Fruit fly (Drosophila melanogaster) whole organism, prepupa: ENCODE measurements around the gene CG8043.

Source experiments
- Blimp-1 ChIP-seq: fragments of 200-800 bp; sonication (Bioruptor generic); optimal IDR thresholded peaks from 3 replicates; lab custom pipeline; 2017; ENCODE audit warnings: missing biosample characterization, missing genetic modification characterization, mild to moderate bottlenecking, moderate library complexity, missing genetic modification reagents
- CG10631 ChIP-seq: fragments of 200-800 bp; sonication (Bioruptor generic); optimal IDR thresholded peaks from 2 replicates; lab custom pipeline; 2016; ENCODE audit warnings: missing biosample characterization, missing genetic modification characterization
- CG10669 ChIP-seq: fragments of 200-800 bp; sonication (Bioruptor generic); optimal IDR thresholded peaks from 3 replicates; lab custom pipeline; 2018; ENCODE audit warnings: missing biosample characterization, mild to moderate bottlenecking, missing genetic modification characterization, moderate library complexity
- CG11294 ChIP-seq: fragments of 200-800 bp; sonication (Bioruptor generic); IDR thresholded peaks from 2 replicates; pipeline ENCODE4 v1.3.6; 2022; ENCODE audit warnings: missing biosample characterization, missing genetic modification characterization
- CG11762 ChIP-seq: fragments of 200-800 bp; sonication (Bioruptor generic); optimal IDR thresholded peaks from 3 replicates; lab custom pipeline; 2016; ENCODE audit warnings: missing biosample characterization, missing genetic modification characterization; ENCODE audit not compliant: insufficient read depth
- CG15336 ChIP-seq: fragments of 200-800 bp; sonication (Bioruptor generic); IDR thresholded peaks from 2 replicates; pipeline ENCODE4 v1.3.6; 2022; ENCODE audit warnings: missing biosample characterization, missing genetic modification characterization
- CG16779 ChIP-seq: fragments of 200-800 bp; sonication (Bioruptor generic); optimal IDR thresholded peaks from 3 replicates; lab custom pipeline; 2017; ENCODE audit warnings: missing biosample characterization, mild to moderate bottlenecking, missing genetic modification characterization
- CG3032 ChIP-seq: fragments of 200-800 bp; optimal IDR thresholded peaks from 2 replicates; lab custom pipeline; 2019; ENCODE audit warnings: missing biosample characterization, mild to moderate bottlenecking, missing genetic modification characterization, moderate library complexity
- CG31627 ChIP-seq: fragments of 200-800 bp; sonication (Bioruptor generic); optimal IDR thresholded peaks from 3 replicates; lab custom pipeline; 2016; ENCODE audit warnings: missing biosample characterization, missing genetic modification characterization
- CG34406 ChIP-seq: fragments of 200-800 bp; sonication (Bioruptor generic); optimal IDR thresholded peaks from 3 replicates; lab custom pipeline; 2016; ENCODE audit warnings: missing biosample characterization, missing genetic modification characterization
- CG3919 ChIP-seq: fragments of 200-800 bp; sonication (Bioruptor generic); optimal IDR thresholded peaks from 3 replicates; lab custom pipeline; 2016; ENCODE audit warnings: missing biosample characterization, missing genetic modification characterization
- CG4318 ChIP-seq: fragments of 200-800 bp; sonication (Bioruptor generic); optimal IDR thresholded peaks from 3 replicates; lab custom pipeline; 2017; ENCODE audit warnings: missing biosample characterization, mild to moderate bottlenecking, missing genetic modification characterization
- CG6163 ChIP-seq: fragments of 200-800 bp; sonication (Bioruptor generic); IDR thresholded peaks from 3 replicates; pipeline ENCODE4 v1.3.6; 2022; ENCODE audit warnings: missing biosample characterization, missing genetic modification characterization
- CG6276 ChIP-seq: fragments of 200-800 bp; sonication (Bioruptor generic); optimal IDR thresholded peaks from 2 replicates; lab custom pipeline; 2017; ENCODE audit warnings: missing biosample characterization, mild to moderate bottlenecking, missing genetic modification characterization
- CG6792 ChIP-seq: fragments of 200-800 bp; sonication (Bioruptor generic); optimal IDR thresholded peaks from 3 replicates; lab custom pipeline; 2016; ENCODE audit warnings: missing biosample characterization, missing genetic modification characterization
- CG6808 ChIP-seq: fragments of 200-800 bp; sonication (Bioruptor generic); optimal IDR thresholded peaks from 3 replicates; lab custom pipeline; 2017; ENCODE audit warnings: missing biosample characterization, missing genetic modification characterization, mild to moderate bottlenecking, moderate library complexity, missing genetic modification reagents
- CG6854 ChIP-seq: fragments of 200-800 bp; sonication (Bioruptor generic); optimal IDR thresholded peaks from 2 replicates; lab custom pipeline; 2017; ENCODE audit warnings: missing biosample characterization, mild to moderate bottlenecking, missing genetic modification characterization
- CG7368 ChIP-seq: fragments of 200-800 bp; sonication (Bioruptor generic); optimal IDR thresholded peaks from 3 replicates; lab custom pipeline; 2016; ENCODE audit warnings: missing biosample characterization, missing genetic modification characterization
- CG8119 ChIP-seq: fragments of 200-800 bp; sonication (Bioruptor generic); IDR thresholded peaks from 3 replicates; pipeline ENCODE4 v1.3.6; 2022; ENCODE audit warnings: missing biosample characterization, missing genetic modification characterization
- CG8319 ChIP-seq: fragments of 200-800 bp; sonication (Bioruptor generic); optimal IDR thresholded peaks from 3 replicates; lab custom pipeline; 2016; ENCODE audit warnings: missing biosample characterization, missing genetic modification characterization
- Eip75B ChIP-seq: fragments of 200-800 bp; sonication (Bioruptor generic); optimal IDR thresholded peaks from 3 replicates; lab custom pipeline; 2016; ENCODE audit warnings: missing biosample characterization, missing genetic modification characterization
- Eip78C ChIP-seq: fragments of 200-800 bp; sonication (Bioruptor generic); peaks from one replicate; lab custom pipeline; 2016; ENCODE audit warnings: missing biosample characterization, missing genetic modification characterization
- Eip93F ChIP-seq: fragments of 200-800 bp; sonication (Bioruptor generic); optimal IDR thresholded peaks from 2 replicates; lab custom pipeline; 2016; ENCODE audit warnings: missing biosample characterization, mild to moderate bottlenecking, missing genetic modification characterization
- Hr38 ChIP-seq: sonication (Bioruptor generic); optimal IDR thresholded peaks from 2 replicates; lab custom pipeline; 2016; ENCODE audit warnings: missing biosample characterization, missing genetic modification characterization
- Hr39 ChIP-seq: fragments of 200-800 bp; sonication (Bioruptor generic); optimal IDR thresholded peaks from 2 replicates; lab custom pipeline; 2016; ENCODE audit warnings: missing biosample characterization, missing genetic modification characterization
- Hr4 ChIP-seq: fragments of 200-800 bp; sonication (Bioruptor generic); optimal IDR thresholded peaks from 3 replicates; lab custom pipeline; 2016; ENCODE audit warnings: missing biosample characterization, missing genetic modification characterization
- Lpt ChIP-seq: fragments of 200-800 bp; sonication (Bioruptor generic); optimal IDR thresholded peaks from 3 replicates; lab custom pipeline; 2016; ENCODE audit warnings: missing biosample characterization, missing genetic modification characterization
- OdsH ChIP-seq: fragments of 200-800 bp; sonication (Bioruptor generic); optimal IDR thresholded peaks from 3 replicates; lab custom pipeline; 2016; ENCODE audit warnings: missing biosample characterization, missing genetic modification characterization
- Smox ChIP-seq: fragments of 200-800 bp; sonication (Bioruptor generic); optimal IDR thresholded peaks from 3 replicates; lab custom pipeline; 2016; ENCODE audit warnings: missing biosample characterization, missing genetic modification characterization
- Sox102F ChIP-seq: fragments of 200-800 bp; sonication (Bioruptor generic); optimal IDR thresholded peaks from 2 replicates; lab custom pipeline; 2016; ENCODE audit warnings: missing biosample characterization, mild to moderate bottlenecking, missing genetic modification characterization
- Sox14 ChIP-seq: fragments of 200-800 bp; sonication (Bioruptor generic); optimal IDR thresholded peaks from 3 replicates; lab custom pipeline; 2016; ENCODE audit warnings: missing biosample characterization, missing genetic modification characterization
- Sox15 ChIP-seq: fragments of 200-800 bp; sonication (Bioruptor generic); optimal IDR thresholded peaks from 3 replicates; lab custom pipeline; 2016; ENCODE audit warnings: missing biosample characterization, missing genetic modification characterization
- acj6 ChIP-seq: fragments of 200-800 bp; sonication (Bioruptor generic); optimal IDR thresholded peaks from 3 replicates; lab custom pipeline; 2016; ENCODE audit warnings: missing biosample characterization, missing genetic modification characterization
- dac ChIP-seq: fragments of 200-800 bp; sonication (Bioruptor generic); optimal IDR thresholded peaks from 2 replicates; lab custom pipeline; 2017; ENCODE audit warnings: missing biosample characterization, mild to moderate bottlenecking, missing genetic modification characterization
- esn ChIP-seq: fragments of 200-800 bp; sonication (Bioruptor generic); optimal IDR thresholded peaks from 2 replicates; lab custom pipeline; 2016; ENCODE audit warnings: missing biosample characterization, mild to moderate bottlenecking, missing genetic modification characterization, moderate library complexity
- fd85E ChIP-seq: fragments of 200-800 bp; sonication (Bioruptor generic); optimal IDR thresholded peaks from 3 replicates; lab custom pipeline; 2016; ENCODE audit warnings: missing biosample characterization, missing genetic modification characterization
- lz ChIP-seq: fragments of 200-800 bp; sonication (Bioruptor generic); optimal IDR thresholded peaks from 3 replicates; lab custom pipeline; 2016; ENCODE audit warnings: missing biosample characterization, missing genetic modification characterization
- net ChIP-seq: fragments of 200-800 bp; sonication (Bioruptor generic); optimal IDR thresholded peaks from 3 replicates; lab custom pipeline; 2016; ENCODE audit warnings: missing biosample characterization, missing genetic modification characterization
- pdm3 ChIP-seq: fragments of 200-800 bp; sonication (Bioruptor generic); optimal IDR thresholded peaks from 3 replicates; lab custom pipeline; 2016; ENCODE audit warnings: missing biosample characterization, missing genetic modification characterization
- ss ChIP-seq, 2 experiments: fragments of 200-800 bp; sonication (Bioruptor generic); optimal IDR thresholded peaks; 2 replicates in 1 of 2; 3 replicates in 1 of 2; lab custom pipeline; 2017 to 2018; ENCODE audit warnings: mild to moderate bottlenecking in 2 of 2, missing biosample characterization in 2 of 2, missing genetic modification characterization in 2 of 2, moderate library complexity in 1 of 2
- svp ChIP-seq: fragments of 200-800 bp; sonication (Bioruptor generic); peaks from one replicate; lab custom pipeline; 2016; ENCODE audit warnings: missing biosample characterization, missing genetic modification characterization
- topi ChIP-seq: fragments of 200-800 bp; sonication (Bioruptor generic); optimal IDR thresholded peaks from 3 replicates; lab custom pipeline; 2016; ENCODE audit warnings: missing biosample characterization, missing genetic modification characterization
- vri ChIP-seq: fragments of 200-800 bp; sonication (Bioruptor generic); optimal IDR thresholded peaks from 3 replicates; lab custom pipeline; 2016; ENCODE audit warnings: missing biosample characterization, mild to moderate bottlenecking, missing genetic modification characterization

The CG8043 gene

DNA sequence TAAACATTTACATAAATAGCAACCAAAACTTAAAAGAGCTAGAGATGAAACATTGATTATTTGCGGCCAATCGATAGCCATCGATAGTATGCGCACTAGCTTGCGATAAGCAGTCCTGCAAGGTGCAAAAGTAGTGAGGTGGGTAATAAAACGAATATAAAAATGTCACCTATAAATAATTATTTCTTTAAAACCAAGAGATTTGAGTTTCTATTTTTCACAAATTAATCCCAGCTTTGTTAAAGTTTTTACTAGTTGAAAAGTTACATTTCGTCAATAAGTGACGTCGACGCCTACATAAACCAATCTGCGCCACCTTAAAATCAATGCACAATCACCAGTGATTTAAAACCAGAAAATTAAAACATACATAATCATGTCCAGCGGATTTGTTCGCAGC is 26.0 kb upstream of the CG8043 start, which contains the start of the genes Mkk4 and SLIRP2 (continued):
- TF ChIP-seq ss (GFP tag; optimal IDR thresholded peaks at IDR 0.05; lab: Kevin White, UChicago) (peak; percentile 96 to 97), CG7368 (GFP tag; lab: Kevin White, UChicago) (peak; percentile 98), Eip78C (GFP tag; lab: Kevin White, UChicago) (peak; percentile 100), vri (GFP tag; lab: Kevin White, UChicago) (peak; percentile 98), CG6808 (GFP tag; lab: Kevin White, UChicago) (peak; percentile 97), esn (GFP tag; lab: Kevin White, UChicago) (peak; percentile 99), Sox102F (GFP tag; lab: Kevin White, UChicago) (peak; percentile 99), CG11762 (GFP tag; lab: Kevin White, UChicago) (peak; percentile 98), CG10669 (GFP tag; lab: Kevin White, UChicago) (peak; percentile 99), CG34406 (GFP tag; lab: Kevin White, UChicago) (peak; percentile 99), Sox14 (peak; percentile 99), CG6276 (GFP tag; lab: Kevin White, UChicago) (peak; percentile 98), Eip75B (peak; percentile 99), CG15336 (GFP tag; lab: Robert Waterston, UW) (peak; percentile 99), Hr38 (GFP tag; lab: Kevin White, UChicago) (peak; percentile 90), CG31627 (GFP tag; lab: Kevin White, UChicago) (peak; percentile 99), CG3032 (peak; percentile 99), OdsH (peak; percentile 99), Eip93F (GFP tag; lab: Kevin White, UChicago) (peak; percentile 96), Blimp-1 (GFP tag; lab: Kevin White, UChicago) (peak; percentile 93), CG6792 (peak; percentile 99), Lpt (GFP tag; lab: Kevin White, UChicago) (peak; percentile 98), pdm3 (GFP tag; lab: Kevin White, UChicago) (peak; percentile 99), CG6854 (peak; percentile 94), Smox (GFP tag; lab: Kevin White, UChicago) (peak; percentile 99), CG6163 (GFP tag; lab: Robert Waterston, UW) (peak; percentile 99), CG11294 (peak; percentile 98), acj6 (GFP tag; lab: Kevin White, UChicago) (peak; percentile 99), fd85E (GFP tag; lab: Kevin White, UChicago) (peak; percentile 94), net (GFP tag; lab: Kevin White, UChicago) (peak; percentile 99), CG8319 (GFP tag; lab: Kevin White, UChicago) (peak; percentile 97), svp (GFP tag; lab: Kevin White, UChicago) (peak; percentile 100), Sox15 (GFP tag; lab: Kevin White, UChicago) (peak; percentile 99), CG3919 (GFP tag; lab: Kevin White, UChicago) (peak; percentile 99), Hr4 (peak; percentile 99), lz (GFP tag; lab: Kevin White, UChicago) (peak; percentile 99), dac (GFP tag; lab: Kevin White, UChicago) (peak; percentile 97), topi (GFP tag; lab: Kevin White, UChicago) (peak; percentile 99), CG4318 (peak; percentile 98), Hr39 (GFP tag; lab: Kevin White, UChicago) (peak; percentile 99), CG16779 (tag; lab: Kevin White, UChicago) (peak; percentile 94), CG10631 (GFP tag; lab: Kevin White, UChicago) (peak; percentile 99), CG8119 (peak; percentile 99)
